Worm (Caenorhabditis elegans) whole organism, L2 larva: ENCODE measurements around the gene gtl-1.
"Not testable (repeated sequence)": the region's sequence is repeated elsewhere in the genome, so short reads cannot be mapped to it uniquely, and the experiment has no call there.

ENCODE experiments used
- C34F6.9 ChIP-seq: fragments of 150-350 bp; optimal IDR thresholded peaks from 2 replicates; lab custom pipeline; 2014; ENCODE audit warnings: missing biosample characterization, missing genetic modification characterization
- Y55F3AM.14 ChIP-seq: fragments of 200-800 bp; sonication (Bioruptor generic); optimal IDR thresholded peaks from 2 replicates; lab custom pipeline; 2018; ENCODE audit warnings: mild to moderate bottlenecking, missing genetic modification characterization, missing compliant biosample characterization
- alr-1 ChIP-seq: fragments of 150-350 bp; optimal IDR thresholded peaks from 2 replicates; lab custom pipeline; 2014; ENCODE audit warnings: missing biosample characterization, missing genetic modification characterization
- ama-1 ChIP-seq: fragments of 150-350 bp; optimal IDR thresholded peaks from 2 replicates; lab custom pipeline; 2018; ENCODE audit warnings: inconsistent platforms
- ceh-82 ChIP-seq: fragments of 150-350 bp; optimal IDR thresholded peaks from 2 replicates; lab custom pipeline; 2014; ENCODE audit warnings: missing biosample characterization, missing genetic modification characterization
- dmd-4 ChIP-seq: sonication (generic microtip); optimal IDR thresholded peaks from 2 replicates; lab custom pipeline; 2017; ENCODE audit warnings: missing biosample characterization, missing genetic modification characterization
- egl-27 ChIP-seq: sonication (generic microtip); optimal IDR thresholded peaks from 3 replicates; lab custom pipeline; 2017; ENCODE audit warnings: missing biosample characterization, missing genetic modification reagents, missing genetic modification characterization
- elt-1 ChIP-seq: fragments of 150-350 bp; optimal IDR thresholded peaks from 2 replicates; lab custom pipeline; 2014; ENCODE audit warnings: missing biosample characterization, missing genetic modification characterization
- fos-1 ChIP-seq: fragments of 150-350 bp; optimal IDR thresholded peaks from 2 replicates; lab custom pipeline; 2014; ENCODE audit warnings: missing biosample characterization, missing genetic modification characterization
- gmeb-1 ChIP-seq: fragments of 150-350 bp; optimal IDR thresholded peaks from 2 replicates; lab custom pipeline; 2014; ENCODE audit warnings: missing biosample characterization, missing genetic modification characterization
- lin-13 ChIP-seq: fragments of 150-350 bp; optimal IDR thresholded peaks from 2 replicates; lab custom pipeline; 2014; ENCODE audit warnings: missing biosample characterization, missing genetic modification reagents, missing genetic modification characterization
- lin-39 ChIP-seq: fragments of 150-350 bp; optimal IDR thresholded peaks from 2 replicates; lab custom pipeline; 2014; ENCODE audit warnings: missing biosample characterization, missing genetic modification reagents, missing genetic modification characterization
- lsy-2 ChIP-seq, 2 experiments: fragments of 150-350 bp in 1 of 2; sonication (generic microtip) in 1 of 2; optimal IDR thresholded peaks; 2 replicates each; lab custom pipeline; 2014 to 2017; ENCODE audit warnings: missing biosample characterization in 2 of 2, missing genetic modification characterization in 2 of 2
- mbf-1 ChIP-seq: sonication (generic microtip); optimal IDR thresholded peaks from 2 replicates; lab custom pipeline; 2017; ENCODE audit warnings: missing biosample characterization, missing genetic modification characterization
- mdl-1 ChIP-seq, 2 experiments: fragments of 150-350 bp in 1 of 2; sonication (generic microtip) in 1 of 2; optimal IDR thresholded peaks; 2 replicates each; lab custom pipeline; 2017; ENCODE audit warnings: missing biosample characterization in 2 of 2, missing genetic modification characterization in 2 of 2
- nhr-12 ChIP-seq: fragments of 150-350 bp; optimal IDR thresholded peaks from 2 replicates; lab custom pipeline; 2014; ENCODE audit warnings: missing biosample characterization, missing genetic modification characterization
- nhr-237 ChIP-seq: fragments of 150-350 bp; optimal IDR thresholded peaks from 2 replicates; lab custom pipeline; 2014; ENCODE audit warnings: missing biosample characterization, missing genetic modification characterization
- nhr-77 ChIP-seq: fragments of 150-350 bp; optimal IDR thresholded peaks from 2 replicates; lab custom pipeline; 2014; ENCODE audit warnings: missing biosample characterization, missing genetic modification characterization
- peb-1 ChIP-seq: fragments of 150-350 bp; optimal IDR thresholded peaks from 2 replicates; lab custom pipeline; 2014; ENCODE audit warnings: missing biosample characterization, missing genetic modification characterization
- skn-1 ChIP-seq: sonication (generic microtip); optimal IDR thresholded peaks from 2 replicates; lab custom pipeline; 2017; ENCODE audit warnings: missing biosample characterization, missing genetic modification characterization
- sma-9 ChIP-seq, 2 experiments: fragments of 150-350 bp in 1 of 2; sonication (generic microtip) in 1 of 2; optimal IDR thresholded peaks; 2 replicates each; lab custom pipeline; 2014 to 2016; ENCODE audit warnings: missing genetic modification characterization in 2 of 2, mild to moderate bottlenecking in 1 of 2, missing biosample characterization in 1 of 2, missing compliant biosample characterization in 1 of 2, missing genetic modification reagents in 1 of 2, moderate library complexity in 1 of 2
- snpc-4 ChIP-seq: fragments of 150-350 bp; optimal IDR thresholded peaks from 2 replicates; lab custom pipeline; 2014; ENCODE audit warnings: missing biosample characterization, missing genetic modification characterization
- unc-39 ChIP-seq: fragments of 150-350 bp; optimal IDR thresholded peaks from 2 replicates; lab custom pipeline; 2014; ENCODE audit warnings: missing biosample characterization, missing genetic modification characterization
- unc-55 ChIP-seq: fragments of 150-350 bp; sonication (generic microtip); optimal IDR thresholded peaks from 3 replicates; lab custom pipeline; 2014; ENCODE audit warnings: missing biosample characterization, missing genetic modification reagents, missing genetic modification characterization
- unc-62 ChIP-seq: fragments of 150-350 bp; optimal IDR thresholded peaks from 2 replicates; lab custom pipeline; 2014; ENCODE audit warnings: missing biosample characterization, missing genetic modification reagents, missing genetic modification characterization
- zag-1 ChIP-seq: fragments of 150-350 bp; optimal IDR thresholded peaks from 2 replicates; lab custom pipeline; 2014; ENCODE audit warnings: missing biosample characterization, missing genetic modification characterization
- ztf-1 ChIP-seq: fragments of 200-800 bp; sonication (Bioruptor generic); conservative IDR thresholded peaks from 2 replicates; pipeline ENCODE4 v1.3.6; 2022; ENCODE audit warnings: missing genetic modification characterization, missing compliant biosample characterization

The gtl-1 gene

ce11 chrIV:11260544-11261227, 1.4 kb upstream of the gtl-1 start, which contains the start of gene C05C12.5:
TSS of gene C05C12.5 (minus strand) at chrIV:11261185.
- TF ChIP-seq C34F6.9 (no peak), lsy-2 (tag; optimal IDR thresholded peaks at IDR 0.05; lab: Kevin White, UChicago) (no peak), unc-55 (no peak), sma-9 (GFP tag; optimal IDR thresholded peaks at IDR 0.05; lab: Kevin White, UChicago) (no peak), sma-9 (tag; optimal IDR thresholded peaks at IDR 0.05; lab: Kevin White, UChicago) (no peak), alr-1 (tag; lab: Kevin White, UChicago) (no peak), snpc-4 (tag; lab: Kevin White, UChicago) (no peak), nhr-12 (tag; lab: Kevin White, UChicago) (no peak)

ce11 chrIV:11257476-11257875, 1.9 kb downstream of the gtl-1 start:
- TF ChIP-seq fos-1 (peak; percentile 96), Y55F3AM.14 (no peak), sma-9 (GFP tag; optimal IDR thresholded peaks at IDR 0.05; lab: Kevin White, UChicago) (peak; percentile 49), sma-9 (tag; optimal IDR thresholded peaks at IDR 0.05; lab: Kevin White, UChicago) (no peak)

ce11 chrIV:11253689-11254088, 5.6 kb downstream of the gtl-1 start, which contains the start of gene C05C12.1:
TSS of gene C05C12.1 (plus strand) at chrIV:11253989.
- TF ChIP-seq zag-1 (tag; lab: Kevin White, UChicago); lin-39 (tag; lab: Kevin White, UChicago); unc-62 (GFP tag; lab: Kevin White, UChicago): not testable (repeated sequence)

ce11 chrIV:11248031-11248631, 11.2 kb downstream of the gtl-1 start, which contains the start of gene C05C12.4:
TSS of gene C05C12.4 (minus strand) at chrIV:11248081.
- TF ChIP-seq ama-1 (lab: Kevin White, UChicago) = no peak
- no peak for TF ChIP-seq nhr-77
- TF ChIP-seq fos-1 = peak; percentile 76

ce11 chrIV:11247434-11247833, 11.9 kb downstream of the gtl-1 start:
- no peak for TF ChIP-seq ceh-82 (tag; lab: Kevin White, UChicago)
- no peak for TF ChIP-seq fos-1
- no peak for TF ChIP-seq nhr-77
- no peak for TF ChIP-seq egl-27 (tag; lab: Kevin White, UChicago)
- no peak for TF ChIP-seq unc-39 (tag; lab: Kevin White, UChicago)
- no peak for TF ChIP-seq skn-1 (tag; lab: Kevin White, UChicago)
- TF ChIP-seq gmeb-1 (tag; lab: Kevin White, UChicago) = no peak
- TF ChIP-seq sma-9 (GFP tag; optimal IDR thresholded peaks at IDR 0.05; lab: Kevin White, UChicago) = no peak
- TF ChIP-seq sma-9 (tag; optimal IDR thresholded peaks at IDR 0.05; lab: Kevin White, UChicago) = no peak

- TF ChIP-seq mdl-1 (tag; optimal IDR thresholded peaks at IDR 0.05; lab: Kevin White, UChicago) (no peak), nhr-12 (tag; lab: Kevin White, UChicago) (no peak)
These were observed 18.0 kb downstream of the gtl-1 start, which contains the start of gene C05C12.6 for ce11 chrIV:11241368-11241767. TSS of gene C05C12.6 (minus strand) at chrIV:11241468.

ce11 chrIV:11235755-11236154, 23.6 kb downstream of the gtl-1 start:
- TF ChIP-seq fos-1 = no peak
- no peak for TF ChIP-seq sma-9 (GFP tag; optimal IDR thresholded peaks at IDR 0.05; lab: Kevin White, UChicago)
- TF ChIP-seq sma-9 (tag; optimal IDR thresholded peaks at IDR 0.05; lab: Kevin White, UChicago) = no peak
- no peak for TF ChIP-seq egl-27 (tag; lab: Kevin White, UChicago)
- TF ChIP-seq mbf-1 (tag; lab: Kevin White, UChicago) = no peak
- TF ChIP-seq lin-39 (tag; lab: Kevin White, UChicago) = no peak
- no peak for TF ChIP-seq ama-1 (lab: Kevin White, UChicago)
- no peak for TF ChIP-seq elt-1 (tag; lab: Kevin White, UChicago)
- no peak for TF ChIP-seq gmeb-1 (tag; lab: Kevin White, UChicago)
- no peak for TF ChIP-seq dmd-4 (tag; lab: Kevin White, UChicago)
- TF ChIP-seq lin-13 = no peak
- TF ChIP-seq ztf-1 = no peak
- no peak for TF ChIP-seq nhr-237 (tag; lab: Kevin White, UChicago)
- TF ChIP-seq lsy-2 (tag; optimal IDR thresholded peaks at IDR 0.05; lab: Kevin White, UChicago) = no peak
- TF ChIP-seq peb-1 (tag; lab: Kevin White, UChicago) = no peak
